Fruit fly (Drosophila melanogaster) whole organism, embryonic: Measurements from ENCODE around the gene PolQ.

ENCODE experiments used
- Asciz ChIP-seq: fragments of 200-800 bp; sonication (Bioruptor generic); optimal IDR thresholded peaks from 2 replicates; lab custom pipeline; 2017; ENCODE audit warnings: missing biosample characterization, mild to moderate bottlenecking, missing genetic modification characterization, missing genetic modification reagents
- CG10543 ChIP-seq: fragments of 200-800 bp; sonication (Bioruptor generic); optimal IDR thresholded peaks from 3 replicates; lab custom pipeline; 2017; ENCODE audit warnings: missing biosample characterization, mild to moderate bottlenecking, missing genetic modification characterization, moderate library complexity
- CG10565 ChIP-seq: fragments of 200-800 bp; sonication (Bioruptor generic); optimal IDR thresholded peaks from 3 replicates; lab custom pipeline; 2016; ENCODE audit warnings: missing biosample characterization, mild to moderate bottlenecking, missing genetic modification characterization
- CG10979 ChIP-seq: fragments of 200-800 bp; sonication (Bioruptor generic); optimal IDR thresholded peaks from 2 replicates; lab custom pipeline; 2018; ENCODE audit warnings: missing biosample characterization, mild to moderate bottlenecking, missing genetic modification characterization, moderate library complexity
- CG11560 ChIP-seq: fragments of 200-800 bp; sonication (Bioruptor generic); IDR thresholded peaks from 3 replicates; pipeline ENCODE4 v1.3.6; 2022; ENCODE audit warnings: missing biosample characterization, missing genetic modification characterization
- CG12071 ChIP-seq: fragments of 200-800 bp; sonication (Bioruptor generic); optimal IDR thresholded peaks from 3 replicates; lab custom pipeline; 2018; ENCODE audit warnings: missing biosample characterization, mild to moderate bottlenecking, missing genetic modification characterization
- CG12659 ChIP-seq: fragments of 200-800 bp; sonication (Bioruptor generic); optimal IDR thresholded peaks from 3 replicates; lab custom pipeline; 2017; ENCODE audit warnings: mild to moderate bottlenecking, missing biosample characterization, missing genetic modification reagents, missing genetic modification characterization
- CG17385 ChIP-seq: fragments of 200-800 bp; sonication (Bioruptor generic); optimal IDR thresholded peaks from 3 replicates; lab custom pipeline; 2018; ENCODE audit warnings: missing biosample characterization, mild to moderate bottlenecking, missing genetic modification characterization
- CG18764 ChIP-seq: fragments of 200-800 bp; sonication (Bioruptor generic); optimal IDR thresholded peaks from 3 replicates; lab custom pipeline; 2016; ENCODE audit warnings: missing biosample characterization, missing genetic modification characterization
- CG2199 ChIP-seq: fragments of 200-800 bp; sonication (Bioruptor generic); IDR thresholded peaks from 3 replicates; pipeline ENCODE4 v1.3.6; 2022; ENCODE audit warnings: missing biosample characterization, missing genetic modification characterization
- CG2712 ChIP-seq: fragments of 200-800 bp; optimal IDR thresholded peaks from 3 replicates; lab custom pipeline; 2019; ENCODE audit warnings: missing biosample characterization, mild to moderate bottlenecking, missing genetic modification characterization, moderate library complexity
- CG3281 ChIP-seq: fragments of 200-800 bp; sonication (Bioruptor generic); optimal IDR thresholded peaks from 3 replicates; lab custom pipeline; 2017; ENCODE audit warnings: missing biosample characterization, mild to moderate bottlenecking, missing genetic modification characterization
- CG3407 ChIP-seq: fragments of 200-800 bp; sonication (Bioruptor generic); optimal IDR thresholded peaks from 2 replicates; lab custom pipeline; 2018; ENCODE audit warnings: missing biosample characterization, mild to moderate bottlenecking, missing genetic modification characterization
- CG3838 ChIP-seq: fragments of 200-800 bp; sonication (Bioruptor generic); optimal IDR thresholded peaks from 3 replicates; lab custom pipeline; 2016; ENCODE audit warnings: missing biosample characterization, missing genetic modification characterization
- CG4328 ChIP-seq: fragments of 200-800 bp; sonication (Bioruptor generic); optimal IDR thresholded peaks from 3 replicates; lab custom pipeline; 2017; ENCODE audit warnings: missing biosample characterization, missing genetic modification reagents, missing genetic modification characterization
- CG4617 ChIP-seq: fragments of 200-800 bp; sonication (Bioruptor generic); optimal IDR thresholded peaks from 3 replicates; lab custom pipeline; 2016; ENCODE audit warnings: missing biosample characterization, missing genetic modification characterization, borderline replicate concordance
- CG4730 ChIP-seq: fragments of 200-800 bp; sonication (Bioruptor generic); IDR thresholded peaks from 2 replicates; pipeline ENCODE4 v1.3.6; 2022; ENCODE audit warnings: missing biosample characterization, missing genetic modification characterization
- CG6175 ChIP-seq: fragments of 200-800 bp; sonication (Bioruptor generic); IDR thresholded peaks from 3 replicates; pipeline ENCODE4 v1.3.6; 2022; ENCODE audit warnings: missing biosample characterization, missing genetic modification characterization
- CG6254 ChIP-seq: fragments of 200-800 bp; sonication (Bioruptor generic); optimal IDR thresholded peaks from 3 replicates; lab custom pipeline; 2017; ENCODE audit warnings: mild to moderate bottlenecking, missing biosample characterization, missing genetic modification reagents, missing genetic modification characterization
- CG6654 ChIP-seq: fragments of 200-800 bp; sonication (Bioruptor generic); optimal IDR thresholded peaks from 2 replicates; lab custom pipeline; 2017; ENCODE audit warnings: missing biosample characterization, mild to moderate bottlenecking, missing genetic modification characterization
- CG7928 ChIP-seq: fragments of 200-800 bp; sonication (Bioruptor generic); optimal IDR thresholded peaks from 2 replicates; lab custom pipeline; 2017; ENCODE audit warnings: missing biosample characterization, mild to moderate bottlenecking, missing genetic modification characterization
- CkIIα-i1 ChIP-seq: fragments of 200-800 bp; sonication (Bioruptor generic); IDR thresholded peaks from 2 replicates; pipeline ENCODE4 v1.3.6; 2022; ENCODE audit warnings: missing biosample characterization, missing genetic modification characterization
- Dek ChIP-seq: fragments of 200-800 bp; sonication (Bioruptor generic); optimal IDR thresholded peaks from 3 replicates; lab custom pipeline; 2019; ENCODE audit warnings: missing biosample characterization, mild to moderate bottlenecking, missing genetic modification characterization, moderate library complexity
- Ets97D ChIP-seq: fragments of 200-800 bp; sonication (Bioruptor generic); optimal IDR thresholded peaks from 3 replicates; lab custom pipeline; 2016; ENCODE audit warnings: missing biosample characterization, missing genetic modification characterization
- HLHmδ ChIP-seq: fragments of 200-800 bp; sonication (Bioruptor generic); optimal IDR thresholded peaks from 2 replicates; lab custom pipeline; 2018; ENCODE audit warnings: missing biosample characterization, mild to moderate bottlenecking, missing genetic modification characterization, moderate library complexity
- Max ChIP-seq: fragments of 200-800 bp; sonication (Bioruptor generic); optimal IDR thresholded peaks from 2 replicates; lab custom pipeline; 2016; ENCODE audit warnings: missing biosample characterization, mild to moderate bottlenecking, missing genetic modification characterization
- Nf-YB ChIP-seq: fragments of 200-800 bp; sonication (Bioruptor generic); optimal IDR thresholded peaks from 3 replicates; lab custom pipeline; 2019; ENCODE audit warnings: missing biosample characterization, mild to moderate bottlenecking, missing genetic modification characterization, moderate library complexity
- Nf-YC ChIP-seq: fragments of 200-800 bp; optimal IDR thresholded peaks from 3 replicates; lab custom pipeline; 2019; ENCODE audit warnings: missing biosample characterization, mild to moderate bottlenecking, missing genetic modification characterization, moderate library complexity
- PHDP ChIP-seq: fragments of 200-800 bp; sonication (Bioruptor generic); optimal IDR thresholded peaks from 3 replicates; lab custom pipeline; 2018; ENCODE audit warnings: missing biosample characterization, mild to moderate bottlenecking, missing genetic modification characterization, moderate library complexity
- Ssrp ChIP-seq: fragments of 200-800 bp; sonication (Bioruptor generic); optimal IDR thresholded peaks from 2 replicates; lab custom pipeline; 2018; ENCODE audit warnings: missing biosample characterization, mild to moderate bottlenecking, missing genetic modification characterization, moderate library complexity
- ac ChIP-seq: fragments of 200-800 bp; sonication (Bioruptor generic); optimal IDR thresholded peaks from 3 replicates; lab custom pipeline; 2017; ENCODE audit warnings: missing biosample characterization, mild to moderate bottlenecking, missing genetic modification characterization
- ato ChIP-seq: fragments of 200-800 bp; sonication (Bioruptor generic); IDR thresholded peaks from 2 replicates; pipeline ENCODE4 v1.3.6; 2022; ENCODE audit warnings: missing biosample characterization, missing genetic modification characterization; ENCODE audit not compliant: partially characterized antibody
- chinmo ChIP-seq: fragments of 200-800 bp; sonication (Bioruptor generic); IDR thresholded peaks from 4 replicates; pipeline ENCODE4 v1.3.6; 2022; ENCODE audit warnings: missing biosample characterization, missing genetic modification characterization; ENCODE audit not compliant: partially characterized antibody
- danr ChIP-seq: fragments of 200-800 bp; sonication (Bioruptor generic); IDR thresholded peaks from 2 replicates; pipeline ENCODE4 v1.3.6; 2022; ENCODE audit warnings: missing biosample characterization, missing genetic modification characterization
- dpn ChIP-seq, 2 experiments: fragments of 200-800 bp; sonication (Bioruptor generic); optimal IDR thresholded peaks; 3 replicates each; lab custom pipeline; 2016; ENCODE audit warnings: missing biosample characterization in 2 of 2, missing genetic modification characterization in 2 of 2
- fru ChIP-seq: fragments of >200 bp; optimal IDR thresholded peaks from 2 replicates; lab custom pipeline; 2017
- ftz-f1 ChIP-seq: fragments of 200-800 bp; sonication (Bioruptor generic); optimal IDR thresholded peaks from 2 replicates; lab custom pipeline; 2016; ENCODE audit warnings: missing biosample characterization, missing genetic modification characterization
- grau ChIP-seq: fragments of 200-800 bp; optimal IDR thresholded peaks from 3 replicates; lab custom pipeline; 2019; ENCODE audit warnings: missing biosample characterization, mild to moderate bottlenecking, missing genetic modification characterization, moderate library complexity
- ken ChIP-seq: fragments of 200-800 bp; sonication (Bioruptor generic); IDR thresholded peaks from 3 replicates; pipeline ENCODE4 v1.3.6; 2022; ENCODE audit warnings: missing biosample characterization, missing genetic modification characterization
- lab ChIP-seq: fragments of 200-800 bp; sonication (Bioruptor generic); optimal IDR thresholded peaks from 3 replicates; lab custom pipeline; 2017; ENCODE audit warnings: missing biosample characterization, missing genetic modification characterization, mild to moderate bottlenecking, moderate library complexity, missing genetic modification reagents
- pan ChIP-seq, 4 experiments: fragments of >200 bp in 3 of 4; fragments of 200-800 bp in 1 of 4; sonication (Bioruptor generic) in 1 of 4; optimal IDR thresholded peaks in 3 of 4; IDR thresholded peaks in 1 of 4; 2 replicates each; pipeline versions ENCODE4 v1.3.6 to Lab custom; 2017 to 2022; ENCODE audit warnings: missing biosample characterization in 2 of 4, missing genetic modification characterization in 2 of 4, mixed read lengths in 1 of 4
- peb ChIP-seq: fragments of 200-800 bp; sonication (Bioruptor generic); IDR thresholded peaks from 2 replicates; pipeline ENCODE4 v1.3.6; 2022; ENCODE audit warnings: missing biosample characterization, missing genetic modification characterization
- row ChIP-seq: fragments of 200-800 bp; sonication (Bioruptor generic); IDR thresholded peaks from 3 replicates; pipeline ENCODE4 v1.3.6; 2022; ENCODE audit warnings: missing biosample characterization, missing genetic modification characterization
- run ChIP-seq: fragments of 200-800 bp; sonication (Bioruptor generic); optimal IDR thresholded peaks from 3 replicates; lab custom pipeline; 2018; ENCODE audit warnings: missing biosample characterization, mild to moderate bottlenecking, missing genetic modification characterization
- scrt ChIP-seq: fragments of 200-800 bp; sonication (Bioruptor generic); optimal IDR thresholded peaks from 2 replicates; lab custom pipeline; 2018; ENCODE audit warnings: missing biosample characterization, mild to moderate bottlenecking, missing genetic modification characterization, moderate library complexity
- shn ChIP-seq: fragments of 200-800 bp; sonication (Bioruptor generic); optimal IDR thresholded peaks from 3 replicates; lab custom pipeline; 2016; ENCODE audit warnings: missing biosample characterization, missing genetic modification characterization
- so ChIP-seq: fragments of 200-800 bp; sonication (Bioruptor generic); IDR thresholded peaks from 3 replicates; pipeline ENCODE4 v1.3.6; 2022; ENCODE audit warnings: missing biosample characterization, missing genetic modification characterization
- tin ChIP-seq: fragments of 200-800 bp; sonication (Bioruptor generic); optimal IDR thresholded peaks from 3 replicates; lab custom pipeline; 2016; ENCODE audit warnings: missing biosample characterization, missing genetic modification characterization
- tio ChIP-seq: fragments of 200-800 bp; sonication (Bioruptor generic); optimal IDR thresholded peaks from 2 replicates; lab custom pipeline; 2017; ENCODE audit warnings: missing biosample characterization, missing genetic modification characterization, inconsistent platforms

PolQ gene

DNA sequence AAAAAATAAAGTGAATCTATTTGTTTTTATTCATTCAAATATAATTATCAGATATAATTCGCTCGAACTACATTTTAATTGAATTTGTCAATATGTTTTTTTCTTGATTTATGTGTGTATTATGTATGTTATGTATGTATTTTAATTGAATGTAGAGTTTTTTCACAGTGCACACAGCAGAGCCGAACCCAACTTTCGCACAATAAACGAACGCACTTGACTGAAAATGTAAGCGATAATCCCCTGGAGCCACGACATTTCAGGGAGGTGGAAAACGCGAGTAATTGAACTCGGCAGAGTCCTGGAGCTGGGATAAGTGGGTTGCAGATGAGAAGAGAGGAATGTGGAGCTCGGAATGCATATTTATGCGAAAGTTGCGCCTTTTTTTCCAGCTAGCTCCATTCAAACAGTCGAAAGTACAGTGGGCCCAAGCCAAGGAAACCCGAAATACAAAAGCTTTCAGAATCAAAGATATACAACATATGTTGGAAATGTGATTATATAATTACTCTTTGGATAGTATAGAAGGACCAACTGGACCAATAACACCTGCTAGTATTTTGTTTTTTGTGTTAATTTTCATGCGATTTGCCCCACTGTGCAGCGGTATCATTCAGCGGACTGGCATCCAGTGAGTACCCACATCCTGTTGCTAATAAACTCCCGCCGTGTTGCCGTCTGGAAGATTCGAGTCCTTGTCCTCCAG is 16.0 kb upstream of the PolQ start (continued):
- TF ChIP-seq Asciz (GFP tag; lab: Kevin White, UChicago) (no peak), scrt (GFP tag; lab: Kevin White, UChicago) (peak; percentile 26), run (no peak), CG12659 (GFP tag; lab: Kevin White, UChicago) (no peak), shn (GFP tag; lab: Kevin White, UChicago) (no peak), CG11560 (tag; lab: Robert Waterston, UW) (no peak), CkIIα-i1 (GFP tag; lab: Robert Waterston, UW) (no peak), CG10979 (tag; lab: Kevin White, UChicago) (no peak), Ets97D (no peak), CG17385 (no peak), CG3407 (GFP tag; lab: Kevin White, UChicago) (no peak), CG4617 (GFP tag; lab: Kevin White, UChicago) (no peak), CG7928 (GFP tag; lab: Kevin White, UChicago) (no peak), CG6254 (no peak), tio (no peak), row (GFP tag; lab: Robert Waterston, UW) (peak; percentile 54), CG18764 (GFP tag; lab: Kevin White, UChicago) (no peak), CG10543 (GFP tag; lab: Kevin White, UChicago) (no peak), ac (no peak), CG2199 (no peak), ato (GFP tag; lab: Robert Waterston, UW) (no peak), grau (peak; percentile 8), fru (no peak), danr (GFP tag; lab: Robert Waterston, UW) (no peak), CG10565 (GFP tag; lab: Kevin White, UChicago) (no peak), lab (GFP tag; lab: Kevin White, UChicago) (peak; percentile 70), tin (peak; percentile 9), CG6654 (peak; percentile 11), PHDP (peak; percentile 21), Ssrp (no peak), CG3281 (GFP tag; lab: Kevin White, UChicago) (peak; percentile 20), ken (GFP tag; lab: Robert Waterston, UW) (no peak), Dek (tag; lab: Kevin White, UChicago) (no peak), CG12071 (no peak), chinmo (GFP tag; lab: Robert Waterston, UW) (no peak), CG3838 (GFP tag; lab: Kevin White, UChicago) (no peak), Nf-YC (no peak), so (GFP tag; lab: Robert Waterston, UW) (no peak), CG4328 (GFP tag; lab: Kevin White, UChicago) (no peak), dpn (GFP tag; optimal IDR thresholded peaks at IDR 0.05; lab: Kevin White, UChicago) (peak; percentile 15 to 26), ftz-f1 (GFP tag; lab: Kevin White, UChicago) (no peak), peb (GFP tag; lab: Robert Waterston, UW) (0 out of 2 replicates have a peak, but pooled peaks have one; percentile 16), pan (optimal IDR thresholded peaks at IDR 0.05; lab: Kevin White, UChicago) (no peak), pan (GFP tag; optimal IDR thresholded peaks at IDR 0.05 in 1 of 2, IDR thresholded peaks at IDR 0.05 in 1 of 2) (peak in 1 of 2 experiments; percentile 62), HLHmδ (GFP tag; lab: Kevin White, UChicago) (no peak), CG4730 (GFP tag; lab: Robert Waterston, UW) (no peak), CG6175 (no peak), Max (GFP tag; lab: Kevin White, UChicago) (no peak), Nf-YB (GFP tag; lab: Kevin White, UChicago) (no peak), CG2712 (tag; lab: Kevin White, UChicago) (no peak)
